Worm (Caenorhabditis elegans) whole organism, early embryonic: Measurements from ENCODE around the gene slo-2.

Source experiments
- aly-1 ChIP-seq: sonication (generic microtip); optimal IDR thresholded peaks from 2 replicates; lab custom pipeline; 2016; ENCODE audit warnings: missing genetic modification characterization, missing compliant biosample characterization
- ama-1 ChIP-seq: fragments of 150-350 bp; optimal IDR thresholded peaks from 2 replicates; lab custom pipeline; 2014
- ceh-13 ChIP-seq: fragments of 200-800 bp; sonication (Bioruptor generic); optimal IDR thresholded peaks from 2 replicates; lab custom pipeline; 2018; ENCODE audit warnings: mild to moderate bottlenecking, missing genetic modification characterization, missing compliant biosample characterization
- hmg-4 ChIP-seq: fragments of 200-800 bp; sonication (Bioruptor generic); optimal IDR thresholded peaks from 2 replicates; lab custom pipeline; 2018; ENCODE audit warnings: mild to moderate bottlenecking, missing genetic modification characterization, missing compliant biosample characterization
- sea-1 ChIP-seq: fragments of 200-800 bp; sonication (Bioruptor generic); conservative IDR thresholded peaks from 2 replicates; pipeline ENCODE4 v1.3.6; 2022; ENCODE audit warnings: missing genetic modification characterization, missing compliant biosample characterization

DNA sequence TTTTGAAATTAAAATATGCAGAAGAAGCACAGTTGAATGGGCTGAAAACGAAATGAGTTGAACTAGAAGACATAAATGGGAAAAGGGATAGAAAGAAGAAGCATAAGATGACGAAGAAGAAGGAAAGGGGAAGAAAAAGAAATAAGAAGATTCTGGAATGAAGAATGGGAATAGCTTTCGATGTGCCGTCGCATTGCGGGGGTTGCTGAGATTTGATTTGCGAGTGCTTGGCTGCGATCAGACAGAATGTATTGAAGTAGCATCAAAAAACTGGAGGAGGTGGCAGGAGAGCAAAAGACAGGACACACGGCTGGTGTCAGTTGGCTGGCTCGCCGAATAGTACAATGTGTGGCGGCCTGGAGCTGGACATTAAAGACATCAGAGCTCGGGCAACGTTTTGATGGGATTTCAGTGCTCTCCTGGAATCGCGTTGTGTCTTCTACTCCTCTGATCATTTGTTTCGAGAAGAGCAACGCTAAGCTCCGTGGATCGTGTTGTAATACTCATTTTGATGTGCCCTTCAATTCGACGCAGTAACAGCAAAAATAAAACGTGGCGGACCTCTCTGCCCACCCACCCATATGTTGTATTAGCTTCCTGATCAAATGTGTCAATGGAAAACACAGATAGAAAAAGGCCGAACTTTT is 26.5 kb downstream of the slo-2 start:
- TF ChIP-seq ceh-13, result no peak
- TF ChIP-seq ama-1 (lab: Kevin White, UChicago), result no peak
- TF ChIP-seq aly-1 (tag; lab: Kevin White, UChicago), result no peak
- no peak for TF ChIP-seq sea-1 (GFP tag; lab: Robert Waterston, UW)
- TF ChIP-seq hmg-4 (GFP tag; lab: Kevin White, UChicago), result peak; percentile 43
